Fruit fly (Drosophila melanogaster) whole organism: ENCODE measurements around the gene CG14423.

Source experiments
- CG8478 ChIP-seq: fragments of >200 bp; optimal IDR thresholded peaks from 2 replicates; lab custom pipeline; 2018; ENCODE audit warnings: inconsistent platforms
- Dll ChIP-seq: fragments of >200 bp; optimal IDR thresholded peaks from 2 replicates; lab custom pipeline; 2017
- EcR ChIP-seq, 2 experiments: fragments of >200 bp; optimal IDR thresholded peaks; 2 replicates each; lab custom pipeline; 2017; ENCODE audit warnings: missing biosample characterization in 2 of 2, missing genetic modification characterization in 2 of 2, missing genetic modification reagents in 2 of 2
- pan ChIP-seq: fragments of >200 bp; optimal IDR thresholded peaks from 2 replicates; lab custom pipeline; 2017
- psq ChIP-seq: fragments of >200 bp; optimal IDR thresholded peaks from 2 replicates; lab custom pipeline; 2017
- usp ChIP-seq: fragments of >200 bp; optimal IDR thresholded peaks from 2 replicates; lab custom pipeline; 2017; ENCODE audit warnings: missing biosample characterization, missing genetic modification characterization, mixed read lengths

The CG14423 gene

DNA sequence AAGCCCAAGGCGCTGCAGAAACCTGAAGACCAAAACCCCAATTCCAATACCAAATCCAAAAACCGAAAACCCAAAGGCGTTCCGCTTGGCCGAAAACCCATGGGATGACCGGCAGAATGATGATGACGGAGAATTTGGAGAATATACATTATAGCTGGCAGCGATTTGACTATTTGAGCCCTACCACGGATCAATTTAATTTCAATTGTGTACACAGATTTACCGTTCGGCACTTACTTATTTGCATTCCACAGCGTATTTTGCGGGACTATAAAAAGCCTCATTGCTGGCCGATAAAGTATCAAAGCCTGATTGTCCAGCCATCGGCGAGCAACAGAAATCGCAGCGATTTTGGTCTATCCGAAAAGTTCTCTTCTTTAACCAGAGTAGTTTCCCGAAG lies at the start of gene CG14423:
TSS of gene CG14423 (plus strand) at position 301 of the 400 bp plus-strand sequence.
- TF ChIP-seq usp (GFP tag; lab: Kevin White, UChicago) (no peak), Dll (no peak), CG8478 (lab: Kevin White, UChicago) (no peak), pan (lab: Kevin White, UChicago) (no peak), psq (lab: Kevin White, UChicago) (no peak), EcR (GFP tag; optimal IDR thresholded peaks at IDR 0.05; lab: Kevin White, UChicago) (no peak)

DNA sequence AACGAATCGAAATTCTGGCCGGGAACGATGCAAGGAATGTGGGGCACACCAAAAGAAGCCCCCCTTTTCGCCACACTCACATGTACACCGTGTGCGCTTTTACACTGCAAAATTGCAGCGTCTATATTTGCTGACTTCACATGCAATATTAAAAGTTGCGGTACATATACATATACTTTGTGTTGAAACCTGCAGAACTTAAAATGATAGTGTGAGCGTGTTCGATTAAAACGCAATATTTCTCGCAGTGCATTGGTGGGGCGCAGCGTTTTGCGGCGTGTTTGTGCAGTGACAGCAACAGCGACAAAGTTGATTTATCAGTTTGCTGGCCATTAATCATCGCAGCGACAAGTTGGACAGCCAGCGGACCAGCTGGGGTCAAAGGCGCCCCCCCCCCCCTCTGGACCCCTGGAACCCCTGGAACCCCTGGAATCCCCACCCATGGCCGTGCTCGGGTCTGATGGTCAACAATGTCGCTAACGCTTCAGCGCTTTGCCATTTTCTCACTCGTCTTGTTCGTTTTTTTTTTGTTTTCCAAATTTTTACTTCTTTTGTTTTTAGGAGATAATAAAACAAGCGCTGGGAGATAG lies 38.0 kb upstream of the CG14423 start:
- TF ChIP-seq CG8478 (lab: Kevin White, UChicago), result no peak

DNA sequence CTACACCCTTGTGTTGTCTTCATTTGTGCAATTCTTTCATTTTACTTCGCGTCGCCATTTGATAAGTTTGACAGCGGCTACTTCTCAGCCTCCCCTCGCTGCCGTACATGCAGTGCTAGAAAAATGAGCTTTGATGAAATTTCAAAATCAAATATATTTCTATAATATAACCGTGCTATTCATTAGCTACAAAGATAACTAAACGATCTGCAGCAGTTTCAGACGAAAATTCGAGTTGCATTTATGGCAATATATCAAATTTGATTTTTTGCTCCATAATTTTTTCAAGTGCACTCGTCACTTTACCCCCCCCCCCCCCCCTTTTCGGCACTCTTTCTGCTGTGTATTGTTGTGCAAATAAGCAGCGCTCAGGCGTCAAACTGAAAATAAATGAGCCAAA lies 32.6 kb upstream of the CG14423 start:
- TF ChIP-seq pan (lab: Kevin White, UChicago) (no peak), EcR (GFP tag; optimal IDR thresholded peaks at IDR 0.05; lab: Kevin White, UChicago) (no peak), usp (GFP tag; lab: Kevin White, UChicago) (no peak), psq (lab: Kevin White, UChicago) (no peak), Dll (no peak), CG8478 (lab: Kevin White, UChicago) (no peak)

DNA sequence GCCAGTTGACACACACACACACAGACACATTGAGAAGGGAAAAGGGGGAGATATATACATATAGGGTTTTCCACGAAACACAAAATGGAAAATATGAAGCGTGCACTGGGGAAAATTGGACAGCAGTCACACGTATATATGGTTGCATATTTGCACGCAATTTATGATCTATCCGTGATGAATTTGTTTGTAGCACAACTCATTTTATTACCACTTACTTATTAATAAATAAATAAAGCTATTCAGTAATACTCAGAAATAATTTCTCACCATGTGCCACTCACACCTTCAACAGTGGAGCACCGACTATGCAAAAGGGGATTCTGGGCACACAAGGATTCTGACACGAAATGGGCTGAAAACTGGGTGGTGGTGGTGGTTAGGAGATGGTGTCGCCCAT lies 31.1 kb upstream of the CG14423 start:
- TF ChIP-seq EcR (GFP tag; optimal IDR thresholded peaks at IDR 0.05; lab: Kevin White, UChicago), result no peak
- TF ChIP-seq CG8478 (lab: Kevin White, UChicago), result no peak
- no peak for TF ChIP-seq usp (GFP tag; lab: Kevin White, UChicago)
- TF ChIP-seq pan (lab: Kevin White, UChicago), result no peak
- TF ChIP-seq Dll, result no peak
- TF ChIP-seq psq (lab: Kevin White, UChicago), result no peak

- no peak for TF ChIP-seq Dll
- TF ChIP-seq CG8478 (lab: Kevin White, UChicago), result no peak
- TF ChIP-seq psq (lab: Kevin White, UChicago), result no peak
- TF ChIP-seq EcR (GFP tag; optimal IDR thresholded peaks at IDR 0.05; lab: Kevin White, UChicago), result no peak
- no peak for TF ChIP-seq pan (lab: Kevin White, UChicago)
- no peak for TF ChIP-seq usp (GFP tag; lab: Kevin White, UChicago)
Measured at dm6 chrX:2915108-2915507, 30.1 kb upstream of the CG14423 start.

DNA sequence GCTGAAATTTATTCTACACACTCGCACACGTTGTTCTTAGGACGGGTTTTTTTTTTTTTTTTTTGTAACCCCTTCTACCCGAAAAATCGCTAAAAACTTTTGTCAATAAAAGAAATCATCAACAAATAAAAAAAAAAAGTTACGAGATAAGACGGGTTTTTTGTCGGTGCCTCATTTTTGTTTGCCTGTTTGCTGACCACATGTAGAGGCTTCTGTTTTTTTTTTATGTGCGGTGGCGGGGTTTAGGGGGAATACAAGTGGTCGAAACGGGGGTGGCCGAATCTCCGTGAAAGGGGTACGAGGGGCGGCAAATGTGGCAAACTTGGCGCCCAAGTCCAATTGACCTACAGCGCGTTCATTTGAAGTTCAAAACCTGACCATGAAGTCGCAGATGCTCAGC lies 26.7 kb upstream of the CG14423 start:
- TF ChIP-seq CG8478 (lab: Kevin White, UChicago), result no peak
- TF ChIP-seq psq (lab: Kevin White, UChicago), result no peak
- TF ChIP-seq Dll, result no peak
- TF ChIP-seq usp (GFP tag; lab: Kevin White, UChicago), result no peak
- no peak for TF ChIP-seq pan (lab: Kevin White, UChicago)
- TF ChIP-seq EcR (GFP tag; optimal IDR thresholded peaks at IDR 0.05; lab: Kevin White, UChicago), result no peak

DNA sequence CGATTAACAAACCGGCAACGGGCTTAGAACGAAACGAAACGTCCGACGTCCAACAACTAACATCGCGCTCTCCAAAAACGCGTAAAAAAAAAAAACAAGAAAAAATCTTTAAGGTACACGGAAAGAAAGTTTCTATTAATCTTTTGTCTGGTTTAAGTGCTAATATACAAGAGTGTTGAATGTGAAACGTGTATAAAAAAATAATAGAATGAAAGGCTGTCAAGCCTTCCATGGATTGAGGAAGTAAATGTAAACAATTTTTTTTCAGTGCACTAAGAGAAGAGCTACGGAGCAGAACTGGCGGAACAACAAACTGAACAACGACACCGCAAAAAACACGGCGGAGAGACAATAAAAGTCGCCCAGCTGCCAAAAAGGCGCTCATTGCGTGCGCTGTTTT lies 25.5 kb upstream of the CG14423 start, which contains the start of gene CG3588:
TSS of gene CG3588 (plus strand) at position 29 of the 400 bp plus-strand sequence.
- TF ChIP-seq CG8478 (lab: Kevin White, UChicago), result no peak
- TF ChIP-seq usp (GFP tag; lab: Kevin White, UChicago), result no peak
- no peak for TF ChIP-seq pan (lab: Kevin White, UChicago)
- TF ChIP-seq EcR (GFP tag; optimal IDR thresholded peaks at IDR 0.05; lab: Kevin White, UChicago), result no peak
- no peak for TF ChIP-seq psq (lab: Kevin White, UChicago)
- TF ChIP-seq Dll, result no peak

DNA sequence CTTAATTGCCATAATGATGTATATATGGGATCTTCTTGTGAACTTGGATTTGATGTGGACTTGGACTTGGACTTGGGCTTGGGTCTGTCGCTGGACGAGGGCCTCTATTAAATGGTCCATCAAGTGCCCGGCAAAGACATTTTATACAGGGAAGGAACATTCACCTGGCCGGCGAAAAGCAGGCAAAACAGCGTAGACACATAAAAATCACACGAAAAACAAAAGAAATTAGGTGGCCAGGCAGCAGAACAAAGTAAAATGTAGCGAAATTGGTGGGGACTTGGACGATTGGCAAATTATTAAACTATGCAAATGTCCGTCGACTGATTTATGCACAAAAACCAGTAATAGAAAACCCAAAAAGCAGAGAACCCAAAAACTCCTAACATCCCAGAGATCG lies 18.0 kb upstream of the CG14423 start, which contains the start of gene CG14424:
TSS of gene CG14424 (minus strand) at position 101 of the 400 bp plus-strand sequence.
- TF ChIP-seq pan (lab: Kevin White, UChicago), result no peak

DNA sequence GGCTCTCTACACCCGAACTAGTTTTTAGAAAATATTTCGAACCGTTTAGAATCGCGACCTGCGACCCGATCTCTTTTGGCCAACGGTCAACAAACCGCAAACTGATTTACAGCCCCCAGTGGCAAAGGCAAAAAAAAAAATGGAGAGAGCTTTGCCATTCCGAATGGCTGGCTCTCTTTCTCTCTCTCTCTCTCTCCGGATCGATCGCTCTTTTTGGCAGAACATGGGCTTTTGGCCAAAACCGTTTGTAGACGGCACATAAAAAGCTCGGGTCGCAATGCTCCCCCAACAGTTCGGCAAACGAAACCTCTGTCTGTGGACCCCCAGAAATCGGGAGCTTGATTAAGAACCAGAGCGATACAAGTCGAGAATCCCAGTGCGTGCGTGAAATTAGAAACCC lies 15.7 kb upstream of the CG14423 start, which contains the start of gene CG32793:
TSS of gene CG32793 (plus strand) at position 301 of the 400 bp plus-strand sequence.
- TF ChIP-seq usp (GFP tag; lab: Kevin White, UChicago) (no peak), EcR (GFP tag; optimal IDR thresholded peaks at IDR 0.05; lab: Kevin White, UChicago) (no peak), pan (lab: Kevin White, UChicago) (no peak), Dll (no peak), CG8478 (lab: Kevin White, UChicago) (no peak), psq (lab: Kevin White, UChicago) (no peak)

dm6 chrX:2934827-2935226 lies 10.4 kb upstream of the CG14423 start, which contains the start of gene CG3592:
CG3592 (plus strand) TSS chrX:2935127.
- TF ChIP-seq Dll, result no peak
- no peak for TF ChIP-seq pan (lab: Kevin White, UChicago)
- TF ChIP-seq usp (GFP tag; lab: Kevin White, UChicago), result no peak
- TF ChIP-seq CG8478 (lab: Kevin White, UChicago), result no peak
- TF ChIP-seq EcR (GFP tag; optimal IDR thresholded peaks at IDR 0.05; lab: Kevin White, UChicago), result no peak
- no peak for TF ChIP-seq psq (lab: Kevin White, UChicago)

- TF ChIP-seq usp (GFP tag; lab: Kevin White, UChicago) (no peak), CG8478 (lab: Kevin White, UChicago) (no peak), Dll (no peak), pan (lab: Kevin White, UChicago) (no peak), EcR (GFP tag; optimal IDR thresholded peaks at IDR 0.05; lab: Kevin White, UChicago) (no peak)
Measured at dm6 chrX:2936727-2937126, 8.5 kb upstream of the CG14423 start, which contains the start of gene CG3598. CG3598 (plus strand) TSS chrX:2937027.

DNA sequence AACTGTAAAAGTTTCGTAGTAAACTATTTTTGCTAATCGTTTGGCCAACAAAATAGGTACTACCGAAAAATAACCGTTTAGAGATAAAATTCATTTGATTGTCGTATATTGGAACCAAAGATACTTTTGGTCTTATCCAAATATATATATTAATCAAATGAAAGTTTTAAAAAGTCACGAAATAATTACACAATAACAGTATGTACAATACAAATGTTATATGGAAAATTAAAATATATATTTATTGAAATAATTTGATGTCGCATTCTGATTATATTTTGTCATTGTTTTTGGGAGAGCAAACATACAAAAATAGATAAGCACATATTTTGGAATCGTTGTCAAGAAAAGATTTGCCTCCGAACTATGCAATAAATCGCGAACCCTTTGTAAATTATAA lies 6.6 kb upstream of the CG14423 start, which contains the start of gene CG14420:
TSS of gene CG14420 (plus strand) at position 301 of the 400 bp plus-strand sequence.
- TF ChIP-seq usp (GFP tag; lab: Kevin White, UChicago) (no peak), CG8478 (lab: Kevin White, UChicago) (no peak), psq (lab: Kevin White, UChicago) (no peak), Dll (no peak), pan (lab: Kevin White, UChicago) (no peak), EcR (GFP tag; optimal IDR thresholded peaks at IDR 0.05; lab: Kevin White, UChicago) (no peak)
